Worm (Caenorhabditis elegans): Measurements from ENCODE around the gene C09E7.11.

- no peak for TF ChIP-seq ceh-28 (tag; optimal IDR thresholded peaks at IDR 0.05)
- TF ChIP-seq mep-1 (tag; optimal IDR thresholded peaks at IDR 0.05) = no peak
- TF ChIP-seq nhr-102 (tag; optimal IDR thresholded peaks at IDR 0.05) = no peak
- no peak for TF ChIP-seq jun-1 (tag; optimal IDR thresholded peaks at IDR 0.05)
- TF ChIP-seq D1046.2 (GFP tag; IDR thresholded peaks at IDR 0.05) = no peak
- peak in 1 of 2 experiments; percentile 90 for TF ChIP-seq unc-62 (GFP tag; optimal IDR thresholded peaks at IDR 0.05 in 1 of 2)
- no peak for TF ChIP-seq unc-62 (tag; optimal IDR thresholded peaks at IDR 0.05)
- TF ChIP-seq lin-13 (GFP tag; optimal IDR thresholded peaks at IDR 0.05) = no peak
- TF ChIP-seq nhr-76 (tag; optimal IDR thresholded peaks at IDR 0.05) = no peak
- no peak for TF ChIP-seq mes-2 (tag; optimal IDR thresholded peaks at IDR 0.05; ENCODE audit: poor library complexity, severe bottlenecking)
- no peak for TF ChIP-seq lin-29 (GFP tag; IDR thresholded peaks at IDR 0.05)
Observed at ce11 chrIII:6490989-6491388, 40.2 kb upstream of the C09E7.11 start.

Data from whole organism, L4 larva.